Fruit fly (Drosophila melanogaster) whole organism, embryonic: ENCODE results near the gene CG31131.

Experiments used
- Aef1 ChIP-seq: fragments of 200-800 bp; sonication (Bioruptor generic); IDR thresholded peaks from 3 replicates; pipeline ENCODE4 v1.3.6; 2022; ENCODE audit warnings: missing biosample characterization, missing genetic modification characterization
- Atf-2 ChIP-seq: fragments of 200-800 bp; sonication (Bioruptor generic); optimal IDR thresholded peaks from 2 replicates; lab custom pipeline; 2016; ENCODE audit warnings: missing biosample characterization, missing genetic modification characterization
- C15 ChIP-seq: fragments of 200-800 bp; sonication (Bioruptor generic); IDR thresholded peaks from 3 replicates; pipeline ENCODE4 v1.3.6; 2022; ENCODE audit warnings: missing biosample characterization, missing genetic modification characterization
- CG10274 ChIP-seq: fragments of 200-800 bp; sonication (Bioruptor generic); optimal IDR thresholded peaks from 3 replicates; lab custom pipeline; 2017; ENCODE audit warnings: missing biosample characterization, mild to moderate bottlenecking, missing genetic modification characterization
- CG10462 ChIP-seq: fragments of 200-800 bp; sonication (Bioruptor generic); optimal IDR thresholded peaks from 2 replicates; lab custom pipeline; 2016; ENCODE audit warnings: missing biosample characterization, missing genetic modification characterization
- CG12104 ChIP-seq: fragments of 200-800 bp; sonication (Bioruptor generic); optimal IDR thresholded peaks from 3 replicates; lab custom pipeline; 2016; ENCODE audit warnings: missing biosample characterization, missing genetic modification characterization
- CG16863 ChIP-seq: fragments of 200-800 bp; sonication (Bioruptor generic); optimal IDR thresholded peaks from 3 replicates; lab custom pipeline; 2016; ENCODE audit warnings: missing biosample characterization, missing genetic modification characterization
- CG18262 ChIP-seq: fragments of 200-800 bp; optimal IDR thresholded peaks from 3 replicates; lab custom pipeline; 2019; ENCODE audit warnings: missing biosample characterization, mild to moderate bottlenecking, missing genetic modification characterization, moderate library complexity
- CG18476 ChIP-seq: fragments of 200-800 bp; sonication (Bioruptor generic); optimal IDR thresholded peaks from 2 replicates; lab custom pipeline; 2016; ENCODE audit warnings: missing biosample characterization, mild to moderate bottlenecking, missing genetic modification characterization
- CG2889 ChIP-seq: fragments of 200-800 bp; sonication (Bioruptor generic); IDR thresholded peaks from 3 replicates; pipeline ENCODE4 v1.3.6; 2022; ENCODE audit warnings: missing biosample characterization, missing genetic modification characterization
- CG3847 ChIP-seq: fragments of 200-800 bp; sonication (Bioruptor generic); IDR thresholded peaks from 2 replicates; pipeline ENCODE4 v1.3.6; 2022; ENCODE audit warnings: missing biosample characterization, missing genetic modification characterization
- CG4820 ChIP-seq: fragments of 200-800 bp; sonication (Bioruptor generic); optimal IDR thresholded peaks from 3 replicates; lab custom pipeline; 2016; ENCODE audit warnings: missing biosample characterization, missing genetic modification characterization
- CG6254 ChIP-seq: fragments of 200-800 bp; sonication (Bioruptor generic); optimal IDR thresholded peaks from 3 replicates; lab custom pipeline; 2017; ENCODE audit warnings: mild to moderate bottlenecking, missing biosample characterization, missing genetic modification reagents, missing genetic modification characterization
- CG6765 ChIP-seq: fragments of 200-800 bp; sonication (Bioruptor generic); optimal IDR thresholded peaks from 3 replicates; lab custom pipeline; 2017; ENCODE audit warnings: missing biosample characterization, mild to moderate bottlenecking, missing genetic modification characterization
- CG7556 ChIP-seq: fragments of 200-800 bp; sonication (Bioruptor generic); optimal IDR thresholded peaks from 2 replicates; lab custom pipeline; 2017; ENCODE audit warnings: missing biosample characterization, mild to moderate bottlenecking, missing genetic modification characterization
- CG7745 ChIP-seq: fragments of 200-800 bp; sonication (Bioruptor generic); optimal IDR thresholded peaks from 2 replicates; lab custom pipeline; 2018; ENCODE audit warnings: missing biosample characterization, mild to moderate bottlenecking, missing genetic modification characterization, moderate library complexity
- CHES-1-like ChIP-seq: fragments of 200-800 bp; sonication (Bioruptor generic); optimal IDR thresholded peaks from 2 replicates; lab custom pipeline; 2016; ENCODE audit warnings: missing biosample characterization, missing genetic modification characterization
- Dad ChIP-seq: fragments of 200-800 bp; sonication (Bioruptor generic); optimal IDR thresholded peaks from 3 replicates; lab custom pipeline; 2016; ENCODE audit warnings: missing biosample characterization, missing genetic modification characterization
- Dek ChIP-seq: fragments of 200-800 bp; sonication (Bioruptor generic); optimal IDR thresholded peaks from 3 replicates; lab custom pipeline; 2019; ENCODE audit warnings: missing biosample characterization, mild to moderate bottlenecking, missing genetic modification characterization, moderate library complexity
- Ets65A ChIP-seq: fragments of 200-800 bp; sonication (Bioruptor generic); peaks from one replicate; lab custom pipeline; 2016; ENCODE audit warnings: missing biosample characterization, missing genetic modification characterization
- HHEX ChIP-seq: fragments of 200-800 bp; sonication (Bioruptor generic); optimal IDR thresholded peaks from 3 replicates; lab custom pipeline; 2017; ENCODE audit warnings: missing biosample characterization, mild to moderate bottlenecking, missing genetic modification characterization, missing genetic modification reagents
- HLHmδ ChIP-seq: fragments of 200-800 bp; sonication (Bioruptor generic); optimal IDR thresholded peaks from 2 replicates; lab custom pipeline; 2018; ENCODE audit warnings: missing biosample characterization, mild to moderate bottlenecking, missing genetic modification characterization, moderate library complexity
- Hand ChIP-seq: fragments of 200-800 bp; sonication (Bioruptor generic); optimal IDR thresholded peaks from 2 replicates; lab custom pipeline; 2017; ENCODE audit warnings: mild to moderate bottlenecking, missing biosample characterization, missing genetic modification reagents, missing genetic modification characterization
- Hmr ChIP-seq: fragments of 200-800 bp; sonication (Bioruptor generic); optimal IDR thresholded peaks from 3 replicates; lab custom pipeline; 2017; ENCODE audit warnings: mild to moderate bottlenecking, missing biosample characterization, missing genetic modification reagents, missing genetic modification characterization
- Mrtf ChIP-seq: fragments of 200-800 bp; sonication (Bioruptor generic); IDR thresholded peaks from 3 replicates; pipeline ENCODE4 v1.3.6; 2022; ENCODE audit warnings: missing biosample characterization, missing genetic modification characterization
- NC2α ChIP-seq: fragments of 200-800 bp; sonication (Bioruptor generic); optimal IDR thresholded peaks from 2 replicates; lab custom pipeline; 2016; ENCODE audit warnings: missing biosample characterization, missing genetic modification characterization
- Nf-YB ChIP-seq: fragments of 200-800 bp; sonication (Bioruptor generic); optimal IDR thresholded peaks from 3 replicates; lab custom pipeline; 2019; ENCODE audit warnings: missing biosample characterization, mild to moderate bottlenecking, missing genetic modification characterization, moderate library complexity
- Optix ChIP-seq: fragments of 200-800 bp; sonication (Bioruptor generic); IDR thresholded peaks from 3 replicates; pipeline ENCODE4 v1.3.6; 2022; ENCODE audit warnings: missing biosample characterization, missing genetic modification characterization
- Six4 ChIP-seq: fragments of 200-800 bp; sonication (Bioruptor generic); optimal IDR thresholded peaks from 2 replicates; lab custom pipeline; 2016; ENCODE audit warnings: missing biosample characterization, missing genetic modification characterization
- Xrp1 ChIP-seq: fragments of 200-800 bp; sonication (Bioruptor generic); IDR thresholded peaks from 2 replicates; pipeline ENCODE4 v1.3.6; 2022; ENCODE audit warnings: missing biosample characterization, missing genetic modification characterization
- amos ChIP-seq: fragments of 200-800 bp; sonication (Bioruptor generic); IDR thresholded peaks from 2 replicates; pipeline ENCODE4 v1.3.6; 2022; ENCODE audit warnings: missing biosample characterization, missing genetic modification characterization; ENCODE audit not compliant: partially characterized antibody
- ato ChIP-seq: fragments of 200-800 bp; sonication (Bioruptor generic); IDR thresholded peaks from 2 replicates; pipeline ENCODE4 v1.3.6; 2022; ENCODE audit warnings: missing biosample characterization, missing genetic modification characterization; ENCODE audit not compliant: partially characterized antibody
- bigmax ChIP-seq: fragments of 200-800 bp; sonication (Bioruptor generic); optimal IDR thresholded peaks from 2 replicates; lab custom pipeline; 2018; ENCODE audit warnings: missing biosample characterization, mild to moderate bottlenecking, missing genetic modification characterization
- cas ChIP-seq: fragments of 200-800 bp; sonication (Bioruptor generic); IDR thresholded peaks from 2 replicates; pipeline ENCODE4 v1.3.6; 2022; ENCODE audit warnings: missing biosample characterization, missing genetic modification characterization
- chinmo ChIP-seq: fragments of 200-800 bp; sonication (Bioruptor generic); IDR thresholded peaks from 4 replicates; pipeline ENCODE4 v1.3.6; 2022; ENCODE audit warnings: missing biosample characterization, missing genetic modification characterization; ENCODE audit not compliant: partially characterized antibody
- fd96Cb ChIP-seq: fragments of 200-800 bp; sonication (Bioruptor generic); optimal IDR thresholded peaks from 2 replicates; lab custom pipeline; 2018; ENCODE audit warnings: missing biosample characterization, mild to moderate bottlenecking, missing genetic modification characterization, moderate library complexity
- gce ChIP-seq: fragments of 200-800 bp; sonication (Bioruptor generic); IDR thresholded peaks from 3 replicates; pipeline ENCODE4 v1.3.6; 2022; ENCODE audit warnings: missing biosample characterization, missing genetic modification characterization
- grn ChIP-seq: fragments of 200-800 bp; sonication (Bioruptor generic); optimal IDR thresholded peaks from 3 replicates; lab custom pipeline; 2017; ENCODE audit warnings: missing biosample characterization, missing genetic modification characterization
- gsb ChIP-seq: fragments of 200-800 bp; sonication (Bioruptor generic); IDR thresholded peaks from 2 replicates; pipeline ENCODE4 v1.3.6; 2022; ENCODE audit warnings: missing biosample characterization, missing genetic modification characterization
- lilli ChIP-seq: fragments of 200-800 bp; sonication (Bioruptor generic); optimal IDR thresholded peaks from 3 replicates; lab custom pipeline; 2016; ENCODE audit warnings: missing biosample characterization, missing genetic modification characterization
- nau ChIP-seq: fragments of 200-800 bp; sonication (Bioruptor generic); optimal IDR thresholded peaks from 3 replicates; lab custom pipeline; 2017; ENCODE audit warnings: missing biosample characterization, mild to moderate bottlenecking, missing genetic modification characterization, missing genetic modification reagents
- nerfin-1 ChIP-seq: fragments of 200-800 bp; sonication (Bioruptor generic); optimal IDR thresholded peaks from 3 replicates; lab custom pipeline; 2019; ENCODE audit warnings: missing biosample characterization, mild to moderate bottlenecking, missing genetic modification characterization, moderate library complexity
- p53 ChIP-seq: fragments of 200-800 bp; sonication (Bioruptor generic); optimal IDR thresholded peaks from 2 replicates; lab custom pipeline; 2016; ENCODE audit warnings: missing biosample characterization, missing genetic modification characterization
- pum ChIP-seq: fragments of 200-800 bp; sonication (Bioruptor generic); optimal IDR thresholded peaks from 2 replicates; lab custom pipeline; 2016; ENCODE audit warnings: missing biosample characterization, missing genetic modification characterization
- shn ChIP-seq: fragments of 200-800 bp; sonication (Bioruptor generic); optimal IDR thresholded peaks from 3 replicates; lab custom pipeline; 2016; ENCODE audit warnings: missing biosample characterization, missing genetic modification characterization
- sima ChIP-seq: fragments of 200-800 bp; sonication (Bioruptor generic); optimal IDR thresholded peaks from 2 replicates; lab custom pipeline; 2016; ENCODE audit warnings: missing biosample characterization, missing genetic modification characterization
- sna ChIP-seq: fragments of 200-800 bp; sonication (Bioruptor generic); IDR thresholded peaks from 2 replicates; pipeline ENCODE4 v1.3.6; 2022; ENCODE audit warnings: missing biosample characterization, missing genetic modification characterization; ENCODE audit not compliant: partially characterized antibody
- sob ChIP-seq: fragments of 200-800 bp; sonication (Bioruptor generic); IDR thresholded peaks from 2 replicates; pipeline ENCODE4 v1.3.6; 2022; ENCODE audit warnings: missing biosample characterization, missing genetic modification characterization
- toy ChIP-seq: fragments of 200-800 bp; sonication (Bioruptor generic); IDR thresholded peaks from 2 replicates; pipeline ENCODE4 v1.3.6; 2022; ENCODE audit warnings: missing biosample characterization, missing genetic modification characterization
- ttk ChIP-seq: fragments of 200-800 bp; sonication (Bioruptor generic); IDR thresholded peaks from 2 replicates; pipeline ENCODE4 v2.1.2; 2022; ENCODE audit warnings: missing biosample characterization, missing genetic modification characterization

The CG31131 gene

dm6 chr3R:27948421-27948906, 14.6 kb downstream of the CG31131 start, which contains the start of gene Gp93 (continued):
- peak; percentile 51; the same call in 1 of the 3 replicates for TF ChIP-seq Optix (GFP tag; lab: Robert Waterston, UW)
- TF ChIP-seq toy, result no peak
- TF ChIP-seq NC2α (GFP tag; lab: Kevin White, UChicago), result peak; percentile 57
- TF ChIP-seq shn (GFP tag; lab: Kevin White, UChicago), result no peak
- TF ChIP-seq chinmo (GFP tag; lab: Robert Waterston, UW), result peak; percentile 60; the same call in 1 of the 4 replicates
- TF ChIP-seq Aef1 (GFP tag; lab: Robert Waterston, UW), result peak; percentile 55; the same call in 2 of the 3 replicates
- TF ChIP-seq CHES-1-like (GFP tag; lab: Kevin White, UChicago), result peak; percentile 55
- peak; percentile 46 for TF ChIP-seq HLHmδ (GFP tag; lab: Kevin White, UChicago)
- no peak for TF ChIP-seq grn (GFP tag; lab: Kevin White, UChicago)
- peak; percentile 71 for TF ChIP-seq bigmax
- TF ChIP-seq Six4 (GFP tag; lab: Kevin White, UChicago), result peak; percentile 51
- TF ChIP-seq CG18262 (tag; lab: Kevin White, UChicago), result peak; percentile 72
- no peak for TF ChIP-seq CG7745
- TF ChIP-seq Mrtf (GFP tag; lab: Robert Waterston, UW), result 0 out of 3 replicates have a peak, but pooled peaks have one; percentile 53
- TF ChIP-seq cas (GFP tag; lab: Robert Waterston, UW), result 0 out of 2 replicates have a peak, but pooled peaks have one; percentile 6
- TF ChIP-seq Hand, result peak; percentile 19
- TF ChIP-seq nau (GFP tag; lab: Kevin White, UChicago), result no peak
- no peak for TF ChIP-seq C15 (GFP tag; lab: Robert Waterston, UW)
- peak; percentile 66 for TF ChIP-seq lilli (GFP tag; lab: Kevin White, UChicago)
- peak; percentile 16 for TF ChIP-seq Nf-YB (GFP tag; lab: Kevin White, UChicago)
- no peak for TF ChIP-seq CG12104 (GFP tag; lab: Kevin White, UChicago)
- TF ChIP-seq Dad (GFP tag; lab: Kevin White, UChicago), result no peak
- no peak for TF ChIP-seq pum (GFP tag; lab: Kevin White, UChicago)
- no peak for TF ChIP-seq CG2889 (GFP tag; lab: Robert Waterston, UW)
- TF ChIP-seq CG7556 (GFP tag; lab: Kevin White, UChicago), result peak; percentile 55
- peak; percentile 34 for TF ChIP-seq CG6765
- TF ChIP-seq CG4820 (GFP tag; lab: Kevin White, UChicago), result peak; percentile 29
- TF ChIP-seq Ets65A (GFP tag; lab: Kevin White, UChicago), result peak; percentile 72
- TF ChIP-seq Xrp1, result peak; percentile 76
- no peak for TF ChIP-seq nerfin-1 (tag; lab: Kevin White, UChicago)
- TF ChIP-seq sob (GFP tag; lab: Robert Waterston, UW), result peak; percentile 69
- TF ChIP-seq fd96Cb (tag; lab: Kevin White, UChicago), result peak; percentile 45
- TF ChIP-seq CG3847 (GFP tag; lab: Robert Waterston, UW), result peak; percentile 49
- TF ChIP-seq CG10462, result peak; percentile 53
- no peak for TF ChIP-seq CG18476 (GFP tag; lab: Kevin White, UChicago)
- TF ChIP-seq ato (GFP tag; lab: Robert Waterston, UW), result peak; percentile 50; the same call in 1 of the 2 replicates
- peak; percentile 22 for TF ChIP-seq CG16863
- TF ChIP-seq CG6254 (GFP tag; lab: Kevin White, UChicago), result no peak
- no peak for TF ChIP-seq sima
- peak; percentile 55; the same call in 1 of the 2 replicates for TF ChIP-seq ttk (GFP tag; lab: Robert Waterston, UW)
- no peak for TF ChIP-seq Atf-2 (GFP tag; lab: Kevin White, UChicago)
- TF ChIP-seq amos, result peak; percentile 55; the same call in 1 of the 2 replicates
- TF ChIP-seq CG10274 (GFP tag; lab: Kevin White, UChicago), result no peak
- TF ChIP-seq gce, result 0 out of 3 replicates have a peak, but pooled peaks have one; percentile 36
- TF ChIP-seq p53 (GFP tag; lab: Kevin White, UChicago), result no peak
- TF ChIP-seq sna (GFP tag; lab: Robert Waterston, UW), result no peak
- peak; percentile 37 for TF ChIP-seq HHEX (GFP tag; lab: Kevin White, UChicago)
- TF ChIP-seq Dek (tag; lab: Kevin White, UChicago), result peak; percentile 18
- TF ChIP-seq Hmr, result no peak
- no peak for TF ChIP-seq gsb (GFP tag; lab: Robert Waterston, UW)
